Fruit fly (Drosophila melanogaster) whole organism, adult: ENCODE results near the gene CG1265.
A peak's percentile ranks its signal among the peaks of the same experiment; 100 is the strongest.

ENCODE experiments used
- CG33017 ChIP-seq: fragments of 200-800 bp; sonication (Bioruptor generic); optimal IDR thresholded peaks from 2 replicates; lab custom pipeline; 2018; ENCODE audit warnings: missing biosample characterization, mild to moderate bottlenecking, missing genetic modification characterization, moderate library complexity
- Clk ChIP-seq: fragments of 200-800 bp; sonication (Bioruptor generic); optimal IDR thresholded peaks from 2 replicates; lab custom pipeline; 2017; ENCODE audit warnings: missing biosample characterization, missing genetic modification characterization
- Crg-1 ChIP-seq: fragments of 200-800 bp; sonication (Bioruptor generic); optimal IDR thresholded peaks from 2 replicates; lab custom pipeline; 2016; ENCODE audit warnings: missing biosample characterization, missing genetic modification characterization
- kay ChIP-seq: fragments of 200-800 bp; sonication (Bioruptor generic); peaks from one replicate; lab custom pipeline; 2016; ENCODE audit warnings: missing biosample characterization, missing genetic modification characterization, borderline replicate concordance
- toe ChIP-seq: fragments of 200-800 bp; sonication (Bioruptor generic); optimal IDR thresholded peaks from 2 replicates; lab custom pipeline; 2016; ENCODE audit warnings: missing biosample characterization, missing genetic modification characterization

DNA sequence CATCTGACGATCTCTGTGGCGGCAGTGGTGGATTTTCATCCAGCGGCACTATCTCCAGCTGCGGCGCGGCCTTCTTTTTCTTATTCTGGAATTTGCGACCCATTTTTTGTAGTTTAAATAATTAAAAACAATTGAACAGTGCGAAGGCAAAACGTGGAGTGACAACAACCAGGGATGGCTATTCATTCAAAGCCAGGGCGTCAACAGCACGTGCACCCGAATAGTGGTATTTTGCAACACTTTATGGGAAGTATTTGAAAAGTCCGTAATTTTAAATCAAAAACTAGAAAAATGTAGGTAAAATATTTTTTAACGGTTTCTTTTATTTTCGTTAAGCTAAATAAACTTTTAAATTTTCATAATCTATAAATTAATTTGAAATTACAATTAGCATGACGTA is 28.1 kb downstream of the CG1265 start, which contains the start of gene CG11583:
- TF ChIP-seq toe (GFP tag; lab: Kevin White, UChicago) = peak; percentile 63
- TF ChIP-seq Crg-1 (GFP tag; lab: Kevin White, UChicago) = peak; percentile 64
- no peak for TF ChIP-seq Clk (GFP tag; lab: Kevin White, UChicago)
- no peak for TF ChIP-seq kay
- peak; percentile 7 for TF ChIP-seq CG33017 (tag; lab: Kevin White, UChicago)
